Worm (Caenorhabditis elegans): Measurements from ENCODE around the gene polq-1.
A peak's percentile ranks its signal among the peaks of the same experiment; 100 is the strongest.

- no peak for TF ChIP-seq flt-1 (GFP tag; IDR thresholded peaks at IDR 0.05)
- no peak for TF ChIP-seq ztf-23 (GFP tag; IDR thresholded peaks at IDR 0.05)
- no peak for TF ChIP-seq klf-2 (GFP tag; conservative IDR thresholded peaks at IDR 0.05)
- peak; percentile 32; the same call in 1 of the 2 replicates for TF ChIP-seq T22C8.4 (GFP tag; IDR thresholded peaks at IDR 0.05)
- no peak for TF ChIP-seq med-1 (GFP tag; optimal IDR thresholded peaks at IDR 0.05; ENCODE audit: insufficient read depth)
- TF ChIP-seq cog-1 (tag; optimal IDR thresholded peaks at IDR 0.05): no peak
These were observed 47.8 kb downstream of the polq-1 start, which contains the start of gene ida-1 for ce11 chrIII:5755204-5755603.
